Worm (Caenorhabditis elegans) whole organism, early embryonic: ENCODE data around the gene ugt-58.

Experiments
- sea-1 ChIP-seq: fragments of 200-800 bp; sonication (Bioruptor generic); conservative IDR thresholded peaks from 2 replicates; pipeline ENCODE4 v1.3.6; 2022; ENCODE audit warnings: missing genetic modification characterization, missing compliant biosample characterization
- tbx-11 ChIP-seq: fragments of 200-800 bp; sonication (Bioruptor generic); IDR thresholded peaks from 2 replicates; pipeline ENCODE4 v1.3.6; 2022; ENCODE audit warnings: missing genetic modification characterization, missing compliant biosample characterization

- TF ChIP-seq sea-1 (GFP tag; lab: Robert Waterston, UW) (no peak), tbx-11 (GFP tag; lab: Robert Waterston, UW) (no peak)
Observed at ce11 chrII:9550718-9551117, 35.9 kb downstream of the ugt-58 start, which contains the start of gene sra-6.
